Worm (Caenorhabditis elegans): Measurements from ENCODE around the gene clec-187.

The clec-187 gene

ce11 chrIV:12840348-12840747 lies 30.9 kb downstream of the clec-187 start:
- TF ChIP-seq sem-4 (tag; optimal IDR thresholded peaks at IDR 0.05) (peak; percentile 39), C34F6.9 (tag; optimal IDR thresholded peaks at IDR 0.05) (no peak), ZK546.5 (tag; optimal IDR thresholded peaks at IDR 0.05) (no peak), gmeb-1 (tag; optimal IDR thresholded peaks at IDR 0.05) (no peak), F13H6.1 (tag; optimal IDR thresholded peaks at IDR 0.05) (peak; percentile 49), nhr-25 (tag; optimal IDR thresholded peaks at IDR 0.05) (peak; percentile 17), alr-1 (tag; optimal IDR thresholded peaks at IDR 0.05) (no peak), R02D3.7 (tag; optimal IDR thresholded peaks at IDR 0.05) (no peak), nhr-11 (tag; optimal IDR thresholded peaks at IDR 0.05) (no peak), nhr-10 (tag; optimal IDR thresholded peaks at IDR 0.05) (no peak), ceh-82 (tag; optimal IDR thresholded peaks at IDR 0.05) (no peak), unc-39 (tag; optimal IDR thresholded peaks at IDR 0.05) (no peak), sma-3 (GFP tag; optimal IDR thresholded peaks at IDR 0.05) (no peak), ztf-11 (tag; optimal IDR thresholded peaks at IDR 0.05) (no peak), lin-13 (GFP tag; optimal IDR thresholded peaks at IDR 0.05) (no peak), sma-9 (GFP tag; optimal IDR thresholded peaks at IDR 0.05) (peak; percentile 32), sma-9 (tag; optimal IDR thresholded peaks at IDR 0.05) (no peak), Y55F3AM.14 (GFP tag; optimal IDR thresholded peaks at IDR 0.05) (no peak), aly-2 (tag; optimal IDR thresholded peaks at IDR 0.05) (no peak), nhr-77 (tag; optimal IDR thresholded peaks at IDR 0.05) (no peak), nhr-21 (tag; optimal IDR thresholded peaks at IDR 0.05) (no peak), elt-3 (tag; optimal IDR thresholded peaks at IDR 0.05) (no peak), unc-55 (GFP tag; optimal IDR thresholded peaks at IDR 0.05) (no peak), nhr-237 (tag; optimal IDR thresholded peaks at IDR 0.05) (no peak), skn-1 (tag; optimal IDR thresholded peaks at IDR 0.05) (no peak), ama-1 (optimal IDR thresholded peaks at IDR 0.05) (no peak), nhr-129 (tag; optimal IDR thresholded peaks at IDR 0.05) (peak; percentile 41), blmp-1 (tag; optimal IDR thresholded peaks at IDR 0.05; ENCODE audit: insufficient read depth) (peak; percentile 11), egl-27 (tag; optimal IDR thresholded peaks at IDR 0.05) (no peak), elt-1 (tag; optimal IDR thresholded peaks at IDR 0.05) (no peak), crh-2 (tag; optimal IDR thresholded peaks at IDR 0.05) (no peak), ztf-1 (GFP tag; conservative IDR thresholded peaks at IDR 0.05) (no peak), mab-5 (tag; optimal IDR thresholded peaks at IDR 0.05) (no peak), lin-39 (tag; optimal IDR thresholded peaks at IDR 0.05) (no peak), zag-1 (tag; optimal IDR thresholded peaks at IDR 0.05) (no peak), snpc-4 (tag; optimal IDR thresholded peaks at IDR 0.05) (no peak), peb-1 (tag; optimal IDR thresholded peaks at IDR 0.05) (no peak), ceh-16 (tag; optimal IDR thresholded peaks at IDR 0.05) (no peak), nhr-6 (tag; optimal IDR thresholded peaks at IDR 0.05) (no peak), nhr-23 (tag; optimal IDR thresholded peaks at IDR 0.05) (no peak), dmd-4 (tag; optimal IDR thresholded peaks at IDR 0.05) (no peak), nhr-12 (tag; optimal IDR thresholded peaks at IDR 0.05) (no peak), lin-11 (tag; optimal IDR thresholded peaks at IDR 0.05) (no peak), ztf-4 (tag; optimal IDR thresholded peaks at IDR 0.05) (no peak), mdl-1 (tag; optimal IDR thresholded peaks at IDR 0.05) (no peak), lsy-2 (tag; optimal IDR thresholded peaks at IDR 0.05) (no peak), fos-1 (tag; optimal IDR thresholded peaks at IDR 0.05) (peak; percentile 38), unc-62 (GFP tag; optimal IDR thresholded peaks at IDR 0.05) (no peak), mbf-1 (tag; optimal IDR thresholded peaks at IDR 0.05) (no peak)

ce11 chrIV:12836208-12836607 lies 35.1 kb downstream of the clec-187 start, which contains the start of gene M02B1.3:
Gene M02B1.3, plus strand, starts transcription at chrIV:12836508.
- no peak for TF ChIP-seq F13H6.1 (tag; optimal IDR thresholded peaks at IDR 0.05)
- no peak for TF ChIP-seq peb-1 (tag; optimal IDR thresholded peaks at IDR 0.05)
- TF ChIP-seq nhr-21 (tag; optimal IDR thresholded peaks at IDR 0.05), result no peak
